Worm (Caenorhabditis elegans) whole organism, midembryonic: ENCODE measurements around the gene Y44A6D.3.

Source experiments
- T22C8.4 ChIP-seq: fragments of 200-800 bp; sonication (Bioruptor generic); IDR thresholded peaks from 2 replicates; pipeline ENCODE4 v1.3.6; 2022; ENCODE audit warnings: missing genetic modification characterization, missing compliant biosample characterization
- cog-1 ChIP-seq: sonication (generic microtip); optimal IDR thresholded peaks from 2 replicates; lab custom pipeline; 2016; ENCODE audit warnings: missing genetic modification characterization, missing compliant biosample characterization
- flt-1 ChIP-seq: fragments of 200-800 bp; sonication (Bioruptor generic); IDR thresholded peaks from 2 replicates; pipeline ENCODE4 v1.3.6; 2022; ENCODE audit warnings: missing genetic modification characterization, missing compliant biosample characterization
- klf-2 ChIP-seq: fragments of 200-800 bp; sonication (Bioruptor generic); conservative IDR thresholded peaks from 2 replicates; pipeline ENCODE4 v1.3.6; 2022; ENCODE audit warnings: missing genetic modification reagents, missing genetic modification characterization, missing compliant biosample characterization
- med-1 ChIP-seq: sonication (generic microtip); optimal IDR thresholded peaks from 2 replicates; lab custom pipeline; 2017; ENCODE audit warnings: missing genetic modification characterization, mild to moderate bottlenecking, missing compliant biosample characterization, antibody characterized with exemption, missing genetic modification reagents; ENCODE audit not compliant: insufficient read depth
- ref-1 ChIP-seq: fragments of 200-800 bp; sonication (Bioruptor generic); conservative IDR thresholded peaks from 2 replicates; pipeline ENCODE4 v1.3.6; 2022; ENCODE audit warnings: missing genetic modification reagents, missing genetic modification characterization, missing compliant biosample characterization
- tab-1 ChIP-seq: fragments of 200-800 bp; sonication (Bioruptor generic); IDR thresholded peaks from 2 replicates; pipeline ENCODE4 v1.3.6; 2022; ENCODE audit warnings: missing genetic modification characterization, missing compliant biosample characterization
- ztf-23 ChIP-seq: fragments of 200-800 bp; sonication (Bioruptor generic); IDR thresholded peaks from 2 replicates; pipeline ENCODE4 v1.3.6; 2022; ENCODE audit warnings: missing genetic modification reagents, missing genetic modification characterization, missing compliant biosample characterization
- ztf-29 ChIP-seq: fragments of 200-800 bp; sonication (Bioruptor generic); IDR thresholded peaks from 2 replicates; pipeline ENCODE4 v1.3.6; 2022; ENCODE audit warnings: missing genetic modification reagents, missing genetic modification characterization, missing compliant biosample characterization

Y44A6D.3 gene

DNA sequence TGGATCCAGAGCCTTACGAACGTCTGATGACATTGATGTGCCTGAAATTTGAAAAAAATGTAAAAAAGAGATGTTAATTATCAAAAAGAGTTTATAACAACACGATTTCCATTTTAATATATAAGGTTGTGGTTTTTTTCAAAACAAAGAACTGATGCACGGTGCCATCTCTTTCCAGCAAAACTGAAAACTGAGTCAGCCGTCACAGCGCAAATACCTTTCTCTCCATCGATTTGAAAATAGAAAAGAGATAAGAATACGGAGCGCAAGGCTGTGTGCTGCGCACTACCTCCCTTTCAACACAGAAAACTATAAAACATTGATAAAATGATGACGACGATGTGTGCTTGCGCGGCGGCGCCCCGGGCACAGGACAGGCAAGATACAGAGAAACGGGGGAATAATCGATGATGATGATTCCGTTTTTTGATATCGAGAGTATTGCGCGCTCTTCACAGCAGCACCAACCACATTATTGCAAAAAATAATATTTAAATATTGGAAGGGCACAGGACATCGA is at the start of gene Y44A6D.3:
Y44A6D.3 (minus strand) TSS at position 51 of the 520 bp plus-strand sequence.
- TF ChIP-seq flt-1 (GFP tag; lab: Robert Waterston, UW) (no peak), ref-1 (GFP tag; lab: Robert Waterston, UW) (no peak), med-1 (no peak), tab-1 (no peak), cog-1 (tag; lab: Kevin White, UChicago) (no peak), T22C8.4 (GFP tag; lab: Robert Waterston, UW) (no peak), ztf-23 (GFP tag; lab: Robert Waterston, UW) (no peak), klf-2 (GFP tag; lab: Robert Waterston, UW) (no peak)

DNA sequence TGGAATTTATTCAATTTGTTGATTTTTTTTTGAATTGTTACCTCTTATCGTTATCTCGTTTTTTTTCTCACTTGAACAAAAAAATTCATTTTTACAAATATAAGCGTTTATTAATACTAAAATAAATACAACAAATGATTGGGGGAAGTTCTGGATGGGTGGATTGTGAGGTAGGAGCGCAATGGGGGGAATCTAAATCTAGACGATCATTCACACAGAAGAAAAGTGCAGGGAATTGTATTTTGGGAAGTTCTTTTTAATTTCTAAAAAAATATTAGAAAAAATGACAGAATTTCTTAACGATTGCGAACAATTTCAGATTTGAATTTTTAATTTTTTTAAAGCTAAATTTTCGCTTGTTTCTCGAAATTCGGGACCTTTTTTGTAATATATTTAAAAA is 49.3 kb upstream of the Y44A6D.3 start:
- TF ChIP-seq med-1 (no peak), cog-1 (tag; lab: Kevin White, UChicago) (no peak), klf-2 (GFP tag; lab: Robert Waterston, UW) (no peak), ref-1 (GFP tag; lab: Robert Waterston, UW) (no peak), tab-1 (no peak), ztf-29 (GFP tag; lab: Robert Waterston, UW) (no peak), ztf-23 (GFP tag; lab: Robert Waterston, UW) (no peak), T22C8.4 (GFP tag; lab: Robert Waterston, UW) (no peak), flt-1 (GFP tag; lab: Robert Waterston, UW) (no peak)

DNA sequence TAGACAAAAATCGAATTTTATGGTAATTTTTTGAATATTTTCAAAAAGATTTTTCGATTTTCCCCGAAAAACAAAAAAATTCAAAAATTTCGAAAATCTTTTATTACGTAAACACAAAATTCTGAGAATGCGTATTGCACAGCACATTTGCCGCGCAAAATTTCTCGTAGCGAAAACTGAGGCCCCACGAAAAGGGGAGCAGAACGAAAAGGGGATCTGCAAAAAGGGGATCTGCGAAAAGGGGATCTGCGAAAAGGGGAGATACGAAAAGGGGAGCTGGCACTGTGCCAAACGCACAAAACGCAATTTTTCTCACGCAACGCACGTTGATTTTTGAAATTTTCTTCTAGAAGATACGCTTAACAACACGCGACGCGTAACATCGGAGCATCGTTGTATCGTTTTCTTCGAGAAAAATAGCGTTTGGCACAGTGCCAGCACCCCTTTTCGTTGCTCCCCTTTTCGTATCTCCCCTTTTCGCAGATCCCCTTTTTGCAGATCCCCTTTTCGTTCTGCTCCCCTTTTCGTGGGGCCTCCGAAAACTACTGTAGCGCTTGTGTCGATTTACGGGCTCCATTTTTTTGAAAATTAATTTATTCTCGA is 47.2 kb upstream of the Y44A6D.3 start:
- peak; percentile 76 for TF ChIP-seq ztf-23 (GFP tag; lab: Robert Waterston, UW)
- peak; percentile 69; the same call in 1 of the 2 replicates for TF ChIP-seq flt-1 (GFP tag; lab: Robert Waterston, UW)
- TF ChIP-seq klf-2 (GFP tag; lab: Robert Waterston, UW): 0 out of 2 replicates have a peak, but pooled peaks have one; percentile 34

DNA sequence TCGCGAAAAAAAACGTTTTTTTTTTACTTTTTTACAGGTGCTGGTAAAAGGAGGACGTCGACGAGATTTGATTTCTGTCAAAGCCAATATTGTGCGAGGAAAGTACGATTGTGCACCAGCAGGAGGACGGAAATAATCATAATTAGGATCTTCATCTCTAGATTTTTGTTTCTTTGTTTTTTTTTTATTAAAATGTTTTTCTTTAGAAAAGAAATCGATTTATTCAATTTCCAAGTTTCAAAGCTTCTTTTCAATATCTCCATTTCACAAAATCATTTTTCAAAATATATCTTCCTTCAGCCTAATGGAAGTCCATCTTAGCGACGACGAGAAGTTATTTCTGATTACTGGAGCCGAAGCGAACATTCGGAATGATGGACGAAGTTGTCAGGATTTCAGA is 46.3 kb upstream of the Y44A6D.3 start, which contains the start of gene exos-7:
exos-7 (plus strand) TSS at position 301 of the 400 bp plus-strand sequence.
- TF ChIP-seq flt-1 (GFP tag; lab: Robert Waterston, UW) (no peak), klf-2 (GFP tag; lab: Robert Waterston, UW) (no peak), tab-1 (no peak), ref-1 (GFP tag; lab: Robert Waterston, UW) (no peak), T22C8.4 (GFP tag; lab: Robert Waterston, UW) (no peak), ztf-23 (GFP tag; lab: Robert Waterston, UW) (no peak), ztf-29 (GFP tag; lab: Robert Waterston, UW) (no peak), med-1 (no peak), cog-1 (tag; lab: Kevin White, UChicago) (no peak)

DNA sequence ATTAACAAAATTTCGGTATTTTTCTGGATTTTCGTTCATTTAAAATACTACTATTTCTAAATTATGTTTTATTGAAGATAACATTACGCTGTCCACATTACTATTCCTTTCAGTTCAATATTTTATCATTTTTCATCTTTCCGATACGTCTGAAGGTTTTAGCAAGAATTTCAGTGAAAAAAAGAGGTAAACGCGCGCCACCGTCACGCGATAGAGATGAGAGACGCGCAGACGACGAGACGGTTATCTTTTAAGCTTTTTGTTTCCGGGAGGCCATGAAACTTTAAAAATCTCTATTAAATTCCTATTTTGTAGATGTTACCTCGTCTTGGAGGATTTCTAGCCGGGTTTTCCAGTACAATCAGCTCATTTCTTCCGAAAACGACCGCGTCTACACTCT is 45.5 kb upstream of the Y44A6D.3 start, which contains the start of gene mrps-12:
mrps-12 (plus strand) TSS at position 316 of the 400 bp plus-strand sequence.
- TF ChIP-seq klf-2 (GFP tag; lab: Robert Waterston, UW) (no peak), ztf-23 (GFP tag; lab: Robert Waterston, UW) (no peak), cog-1 (tag; lab: Kevin White, UChicago) (no peak), flt-1 (GFP tag; lab: Robert Waterston, UW) (no peak), med-1 (no peak), tab-1 (no peak), ztf-29 (GFP tag; lab: Robert Waterston, UW) (no peak)

DNA sequence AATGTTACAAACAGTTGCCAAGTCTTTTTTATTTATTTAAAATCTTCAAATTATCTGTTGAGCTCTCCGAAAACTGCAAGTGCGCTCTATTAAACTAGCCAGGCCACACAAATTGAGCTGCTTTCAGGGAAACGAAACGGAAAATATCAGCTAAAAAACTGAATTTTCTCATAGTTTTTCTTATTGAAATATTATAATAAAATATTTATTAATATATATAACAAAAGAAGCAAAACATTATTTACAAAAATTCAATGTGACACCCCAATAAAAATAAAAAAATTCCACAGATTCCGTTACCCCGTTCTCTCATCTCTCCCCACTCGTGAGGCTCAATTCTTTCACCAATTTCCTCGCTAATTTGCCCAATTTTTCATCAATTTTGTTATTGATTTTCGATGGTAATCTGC is 40.3 kb upstream of the Y44A6D.3 start:
- TF ChIP-seq med-1 (no peak), cog-1 (tag; lab: Kevin White, UChicago) (peak; percentile 30), flt-1 (GFP tag; lab: Robert Waterston, UW) (peak; percentile 29; the same call in 1 of the 2 replicates), T22C8.4 (GFP tag; lab: Robert Waterston, UW) (no peak)

DNA sequence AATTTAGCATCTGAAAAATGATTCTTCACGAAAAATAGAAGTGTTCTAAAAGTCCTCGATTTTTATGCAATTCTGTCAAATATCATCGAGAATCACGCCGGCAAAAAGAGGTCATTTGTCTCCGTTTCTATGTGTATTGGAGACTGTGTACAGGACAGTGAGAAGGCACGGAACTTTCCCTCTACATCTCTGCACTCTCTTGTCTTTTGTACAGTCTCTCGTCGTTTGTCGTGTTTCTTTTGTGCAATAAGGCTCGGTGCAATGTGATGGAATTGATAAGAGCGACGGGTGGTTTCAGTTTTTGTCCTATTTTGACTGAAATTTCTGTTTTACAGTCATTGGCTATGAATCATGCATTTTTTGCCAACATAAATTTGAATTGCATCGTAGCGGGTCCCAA is 39.6 kb upstream of the Y44A6D.3 start:
- TF ChIP-seq med-1: no peak
- TF ChIP-seq ztf-29 (GFP tag; lab: Robert Waterston, UW): no peak
- no peak for TF ChIP-seq ztf-23 (GFP tag; lab: Robert Waterston, UW)
- TF ChIP-seq flt-1 (GFP tag; lab: Robert Waterston, UW): no peak
- TF ChIP-seq klf-2 (GFP tag; lab: Robert Waterston, UW): no peak
- TF ChIP-seq cog-1 (tag; lab: Kevin White, UChicago): no peak
- TF ChIP-seq tab-1: no peak
- TF ChIP-seq T22C8.4 (GFP tag; lab: Robert Waterston, UW): no peak
- TF ChIP-seq ref-1 (GFP tag; lab: Robert Waterston, UW): no peak

DNA sequence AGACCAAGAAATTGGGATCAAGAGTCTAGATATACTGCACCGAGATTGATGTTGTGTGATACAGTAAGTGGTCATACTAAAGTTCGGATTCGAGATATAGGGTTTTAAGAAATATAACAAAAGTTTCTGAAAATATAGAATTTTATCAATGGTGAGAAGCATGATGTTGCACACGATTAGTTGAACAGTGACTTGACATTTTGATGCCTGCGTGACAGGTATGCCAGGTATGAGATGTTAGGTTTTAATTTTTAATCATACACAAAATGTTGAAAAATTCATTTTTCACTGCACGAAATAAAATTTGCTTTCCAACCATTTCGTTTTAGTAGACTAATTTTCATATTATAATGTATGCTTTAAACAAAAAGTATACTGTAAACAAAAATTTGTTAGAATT is 38.2 kb upstream of the Y44A6D.3 start:
- TF ChIP-seq T22C8.4 (GFP tag; lab: Robert Waterston, UW) (no peak), flt-1 (GFP tag; lab: Robert Waterston, UW) (no peak), tab-1 (no peak), ref-1 (GFP tag; lab: Robert Waterston, UW) (no peak), ztf-29 (GFP tag; lab: Robert Waterston, UW) (no peak), med-1 (no peak), klf-2 (GFP tag; lab: Robert Waterston, UW) (no peak), ztf-23 (GFP tag; lab: Robert Waterston, UW) (no peak), cog-1 (tag; lab: Kevin White, UChicago) (no peak)

DNA sequence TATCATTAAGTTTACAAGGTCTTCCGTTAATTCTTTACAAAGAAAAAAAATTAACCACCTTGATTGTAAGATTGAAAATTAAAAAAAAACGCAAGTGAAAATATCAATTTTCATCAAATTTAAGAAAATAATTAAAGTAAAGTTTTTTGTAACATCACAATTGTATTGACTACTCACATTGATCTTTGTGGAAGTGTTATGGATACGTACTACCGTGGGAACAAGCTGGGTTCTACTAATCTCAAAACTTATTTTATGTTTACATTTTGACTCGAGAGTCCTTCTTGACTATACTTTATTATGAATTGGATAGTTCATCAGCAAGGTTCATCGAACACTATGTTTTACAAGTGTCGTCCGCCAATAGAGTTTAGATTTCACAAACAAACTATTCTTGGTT is 37.3 kb upstream of the Y44A6D.3 start, which contains the start of gene num-1:
num-1 (plus strand) TSS at position 301 of the 400 bp plus-strand sequence.
- TF ChIP-seq tab-1 (no peak), ztf-29 (GFP tag; lab: Robert Waterston, UW) (no peak), ref-1 (GFP tag; lab: Robert Waterston, UW) (no peak), cog-1 (tag; lab: Kevin White, UChicago) (no peak), T22C8.4 (GFP tag; lab: Robert Waterston, UW) (no peak), ztf-23 (GFP tag; lab: Robert Waterston, UW) (no peak), flt-1 (GFP tag; lab: Robert Waterston, UW) (no peak), med-1 (no peak), klf-2 (GFP tag; lab: Robert Waterston, UW) (no peak)
